Fruit fly (Drosophila melanogaster): ENCODE results near the gene CG12947.

DNA sequence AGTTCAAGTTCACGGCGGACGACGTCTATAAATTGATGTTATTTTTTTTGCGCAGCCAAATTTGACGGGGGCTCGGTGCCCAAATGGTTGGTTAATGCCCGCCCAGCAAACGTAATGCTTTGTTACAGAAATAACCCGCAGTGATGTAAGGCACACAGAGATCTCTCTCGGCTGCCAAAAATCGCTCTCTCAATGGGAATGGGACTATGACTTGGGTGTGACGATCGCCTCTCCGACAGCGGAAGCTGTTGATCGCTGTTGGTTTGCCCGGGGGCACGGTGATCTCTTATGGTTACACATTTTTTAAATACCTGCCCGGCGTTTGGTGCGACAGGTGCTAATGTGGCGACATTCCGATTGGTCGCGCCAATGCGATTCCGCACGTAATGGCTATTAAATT is 9.7 kb upstream of the CG12947 start:
- TF ChIP-seq psq (optimal IDR thresholded peaks at IDR 0.05) (no peak), h (optimal IDR thresholded peaks at IDR 0.05) (no peak)
